Worm (Caenorhabditis elegans) whole organism, L4 larva: ENCODE results near the gene F21C10.3.

Experiments used
- F26F4.8 ChIP-seq: fragments of 200-800 bp; sonication (Bioruptor generic); conservative IDR thresholded peaks from 2 replicates; pipeline ENCODE4 v1.3.6; 2022; ENCODE audit warnings: missing genetic modification characterization, missing compliant biosample characterization
- F37D6.2 ChIP-seq: sonication (generic microtip); optimal IDR thresholded peaks from 2 replicates; lab custom pipeline; 2016; ENCODE audit warnings: mild to moderate bottlenecking, missing genetic modification characterization, missing compliant biosample characterization
- T20F7.1 ChIP-seq: fragments of 200-800 bp; sonication (Bioruptor generic); optimal IDR thresholded peaks from 2 replicates; lab custom pipeline; 2018; ENCODE audit warnings: mild to moderate bottlenecking, missing genetic modification characterization, missing compliant biosample characterization
- Y48G9A.11 ChIP-seq: fragments of 200-800 bp; sonication (Bioruptor generic); IDR thresholded peaks from 2 replicates; pipeline ENCODE4 v1.3.6; 2022; ENCODE audit warnings: missing genetic modification reagents, missing genetic modification characterization, missing compliant biosample characterization
- aha-1 ChIP-seq: fragments of 150-350 bp; peaks from one replicate; lab custom pipeline; 2014; ENCODE audit warnings: missing biosample characterization, missing genetic modification characterization
- ceh-32 ChIP-seq: sonication (generic microtip); optimal IDR thresholded peaks from 2 replicates; lab custom pipeline; 2016; ENCODE audit warnings: mild to moderate bottlenecking, missing genetic modification characterization, missing compliant biosample characterization; ENCODE audit not compliant: poor library complexity
- ceh-62 ChIP-seq: sonication (generic microtip); optimal IDR thresholded peaks from 2 replicates; lab custom pipeline; 2017; ENCODE audit warnings: missing biosample characterization, missing genetic modification characterization
- cey-2 ChIP-seq: sonication (generic microtip); optimal IDR thresholded peaks from 3 replicates; lab custom pipeline; 2017; ENCODE audit warnings: missing genetic modification characterization, mild to moderate bottlenecking, missing compliant biosample characterization, antibody characterized with exemption, borderline replicate concordance; ENCODE audit not compliant: insufficient read depth
- daf-12 ChIP-seq: fragments of 150-350 bp; optimal IDR thresholded peaks from 2 replicates; lab custom pipeline; 2014; ENCODE audit warnings: missing biosample characterization, missing genetic modification reagents, missing genetic modification characterization
- daf-16 ChIP-seq, 3 experiments: sonication (generic microtip); optimal IDR thresholded peaks; 2 replicates each; lab custom pipeline; 2016 to 2017; ENCODE audit warnings: missing genetic modification characterization in 3 of 3, missing genetic modification reagents in 3 of 3, mild to moderate bottlenecking in 2 of 3, missing compliant biosample characterization in 2 of 3, missing biosample characterization in 1 of 3, moderate library complexity in 1 of 3
- daf-19 ChIP-seq: fragments of 200-800 bp; sonication (Bioruptor generic); conservative IDR thresholded peaks from 2 replicates; pipeline ENCODE4 v1.3.6; 2022; ENCODE audit warnings: missing genetic modification characterization, missing compliant biosample characterization
- daf-8 ChIP-seq: fragments of 200-800 bp; sonication (Bioruptor generic); IDR thresholded peaks from 2 replicates; pipeline ENCODE4 v1.3.6; 2022; ENCODE audit warnings: missing genetic modification characterization, missing compliant biosample characterization
- dmd-6 ChIP-seq: fragments of 200-800 bp; sonication (Bioruptor generic); IDR thresholded peaks from 2 replicates; pipeline ENCODE4 v1.3.6; 2022; ENCODE audit warnings: missing genetic modification reagents, missing genetic modification characterization, missing compliant biosample characterization
- dmd-9 ChIP-seq: fragments of 200-800 bp; sonication (Bioruptor generic); IDR thresholded peaks from 2 replicates; pipeline ENCODE4 v1.3.6; 2022; ENCODE audit warnings: missing genetic modification reagents, missing genetic modification characterization, missing compliant biosample characterization
- duxl-1 ChIP-seq: sonication (generic microtip); optimal IDR thresholded peaks from 2 replicates; lab custom pipeline; 2016; ENCODE audit warnings: mild to moderate bottlenecking, missing genetic modification characterization, moderate library complexity, missing compliant biosample characterization; ENCODE audit not compliant: poor library complexity
- egl-27 ChIP-seq: sonication (generic microtip); optimal IDR thresholded peaks from 3 replicates; lab custom pipeline; 2017; ENCODE audit warnings: missing biosample characterization, missing genetic modification reagents, missing genetic modification characterization
- fkh-10 ChIP-seq: fragments of 150-350 bp; optimal IDR thresholded peaks from 2 replicates; lab custom pipeline; 2014; ENCODE audit warnings: missing biosample characterization, missing genetic modification reagents, missing genetic modification characterization
- fos-1 ChIP-seq: fragments of 150-350 bp; optimal IDR thresholded peaks from 2 replicates; lab custom pipeline; 2014; ENCODE audit warnings: missing biosample characterization, missing genetic modification characterization
- hlh-11 ChIP-seq: fragments of 200-800 bp; sonication (Bioruptor generic); optimal IDR thresholded peaks from 2 replicates; lab custom pipeline; 2018; ENCODE audit warnings: mild to moderate bottlenecking, missing genetic modification characterization, missing compliant biosample characterization
- hmg-1.1 ChIP-seq: fragments of 200-800 bp; sonication (Bioruptor generic); IDR thresholded peaks from 2 replicates; pipeline ENCODE4 v1.3.6; 2022; ENCODE audit warnings: missing genetic modification reagents, missing genetic modification characterization, missing compliant biosample characterization
- lim-7 ChIP-seq: fragments of 200-800 bp; sonication (Bioruptor generic); IDR thresholded peaks from 2 replicates; pipeline ENCODE4 v1.3.6; 2022; ENCODE audit warnings: missing genetic modification characterization, missing compliant biosample characterization
- lin-15B ChIP-seq: fragments of 150-350 bp; sonication (generic microtip); optimal IDR thresholded peaks from 3 replicates; lab custom pipeline; 2014; ENCODE audit warnings: missing biosample characterization, missing genetic modification characterization
- lin-29 ChIP-seq: fragments of 200-800 bp; sonication (Bioruptor generic); IDR thresholded peaks from 2 replicates; pipeline ENCODE4 v1.3.6; 2022; ENCODE audit warnings: missing genetic modification reagents, missing genetic modification characterization, missing compliant biosample characterization
- lin-38 ChIP-seq: fragments of 200-800 bp; sonication (Bioruptor generic); IDR thresholded peaks from 2 replicates; pipeline ENCODE4 v1.3.6; 2022; ENCODE audit warnings: missing genetic modification reagents, missing genetic modification characterization, missing compliant biosample characterization
- lir-3 ChIP-seq: sonication (generic microtip); optimal IDR thresholded peaks from 2 replicates; lab custom pipeline; 2016; ENCODE audit warnings: mild to moderate bottlenecking, missing genetic modification characterization, missing compliant biosample characterization
- madf-5 ChIP-seq, 2 experiments: fragments of 200-800 bp; sonication (Bioruptor generic); IDR thresholded peaks; 2 replicates each; pipeline ENCODE4 v1.3.6; 2022; ENCODE audit warnings: missing compliant biosample characterization in 2 of 2, missing genetic modification characterization in 2 of 2
- madf-9 ChIP-seq: fragments of 200-800 bp; sonication (Bioruptor generic); conservative IDR thresholded peaks from 2 replicates; pipeline ENCODE4 v1.3.6; 2022; ENCODE audit warnings: missing genetic modification reagents, missing genetic modification characterization, missing compliant biosample characterization
- mdl-1 ChIP-seq, 2 experiments: fragments of 150-350 bp in 1 of 2; sonication (generic microtip) in 1 of 2; optimal IDR thresholded peaks; 2 replicates each; lab custom pipeline; 2014 to 2017; ENCODE audit warnings: missing biosample characterization in 2 of 2, missing genetic modification characterization in 2 of 2
- mdt-29 ChIP-seq: fragments of 200-800 bp; sonication (Bioruptor generic); IDR thresholded peaks from 2 replicates; pipeline ENCODE4 v1.3.6; 2022; ENCODE audit warnings: missing genetic modification reagents, missing genetic modification characterization, missing compliant biosample characterization
- mep-1 ChIP-seq: fragments of 150-350 bp; sonication (generic microtip); optimal IDR thresholded peaks from 3 replicates; lab custom pipeline; 2014; ENCODE audit warnings: missing biosample characterization, missing genetic modification characterization
- mxl-3 ChIP-seq: fragments of 200-800 bp; sonication (Bioruptor generic); optimal IDR thresholded peaks from 2 replicates; lab custom pipeline; 2018; ENCODE audit warnings: mild to moderate bottlenecking, missing genetic modification characterization, missing compliant biosample characterization
- nhr-102 ChIP-seq: sonication (generic microtip); optimal IDR thresholded peaks from 2 replicates; lab custom pipeline; 2016; ENCODE audit warnings: mild to moderate bottlenecking, missing genetic modification characterization, moderate library complexity, missing compliant biosample characterization
- nhr-237 ChIP-seq: sonication (generic microtip); optimal IDR thresholded peaks from 2 replicates; lab custom pipeline; 2017; ENCODE audit warnings: missing biosample characterization, missing genetic modification characterization
- nhr-41 ChIP-seq: fragments of 200-800 bp; sonication (Bioruptor generic); IDR thresholded peaks from 2 replicates; pipeline ENCODE4 v1.3.6; 2022; ENCODE audit warnings: missing genetic modification reagents, missing genetic modification characterization, missing compliant biosample characterization
- nhr-48 ChIP-seq: sonication (generic microtip); optimal IDR thresholded peaks from 2 replicates; lab custom pipeline; 2016; ENCODE audit warnings: mild to moderate bottlenecking, missing genetic modification characterization, missing compliant biosample characterization
- nhr-6 ChIP-seq: fragments of 150-350 bp; optimal IDR thresholded peaks from 2 replicates; lab custom pipeline; 2014; ENCODE audit warnings: missing biosample characterization, missing genetic modification characterization
- nhr-76 ChIP-seq: fragments of 150-350 bp; optimal IDR thresholded peaks from 2 replicates; lab custom pipeline; 2014; ENCODE audit warnings: missing biosample characterization, missing genetic modification characterization
- pha-4 ChIP-seq, 2 experiments: fragments of 150-350 bp in 1 of 2; fragments of 200-800 bp in 1 of 2; sonication (Bioruptor generic) in 1 of 2; IDR thresholded peaks in 1 of 2; optimal IDR thresholded peaks in 1 of 2; 2 replicates each; pipeline versions ENCODE4 v1.3.6 to Lab custom; 2014 to 2022; ENCODE audit warnings: missing genetic modification characterization in 2 of 2, missing genetic modification reagents in 2 of 2, missing biosample characterization in 1 of 2, missing compliant biosample characterization in 1 of 2
- php-3 ChIP-seq: fragments of 200-800 bp; sonication (Bioruptor generic); IDR thresholded peaks from 2 replicates; pipeline ENCODE4 v1.3.6; 2022; ENCODE audit warnings: missing genetic modification reagents, missing genetic modification characterization, missing compliant biosample characterization
- rbr-2 ChIP-seq: sonication (generic microtip); optimal IDR thresholded peaks from 2 replicates; lab custom pipeline; 2016; ENCODE audit warnings: missing genotype, missing genetic modification characterization, missing compliant biosample characterization
- snpc-1.2 ChIP-seq: fragments of 200-800 bp; sonication (Bioruptor generic); IDR thresholded peaks from 2 replicates; pipeline ENCODE4 v1.3.6; 2022; ENCODE audit warnings: missing genetic modification reagents, missing genetic modification characterization, missing compliant biosample characterization
- snpc-4 ChIP-seq: fragments of 150-350 bp; optimal IDR thresholded peaks from 2 replicates; lab custom pipeline; 2014; ENCODE audit warnings: missing biosample characterization, missing genetic modification characterization
- tra-1 ChIP-seq: fragments of 200-800 bp; sonication (Bioruptor generic); IDR thresholded peaks from 2 replicates; pipeline ENCODE4 v1.3.6; 2022; ENCODE audit warnings: missing genetic modification reagents, missing genetic modification characterization, missing compliant biosample characterization
- unc-130 ChIP-seq: sonication (generic microtip); optimal IDR thresholded peaks from 2 replicates; lab custom pipeline; 2016; ENCODE audit warnings: missing genetic modification reagents, missing genetic modification characterization, missing compliant biosample characterization
- unc-39 ChIP-seq: sonication (generic microtip); optimal IDR thresholded peaks from 2 replicates; lab custom pipeline; 2017; ENCODE audit warnings: missing biosample characterization, missing genetic modification characterization
- vab-7 ChIP-seq: fragments of 200-800 bp; sonication (Bioruptor generic); IDR thresholded peaks from 2 replicates; pipeline ENCODE4 v1.3.6; 2022; ENCODE audit warnings: missing genetic modification reagents, missing genetic modification characterization, missing compliant biosample characterization
- zag-1 ChIP-seq: fragments of 150-350 bp; optimal IDR thresholded peaks from 2 replicates; lab custom pipeline; 2014; ENCODE audit warnings: missing biosample characterization, missing genetic modification characterization
- zip-11 ChIP-seq: fragments of 200-800 bp; sonication (Bioruptor generic); IDR thresholded peaks from 2 replicates; pipeline ENCODE4 v1.3.6; 2022; ENCODE audit warnings: missing genetic modification characterization, missing compliant biosample characterization
- zip-2 ChIP-seq: fragments of 150-350 bp; optimal IDR thresholded peaks from 2 replicates; lab custom pipeline; 2014; ENCODE audit warnings: missing biosample characterization, missing genetic modification characterization
- ztf-11 ChIP-seq: fragments of 150-350 bp; optimal IDR thresholded peaks from 2 replicates; lab custom pipeline; 2014; ENCODE audit warnings: missing biosample characterization, missing genetic modification characterization

Gene F21C10.3

ce11 chrV:9078815-9079525 is 48.9 kb upstream of the F21C10.3 start (continued):
- TF ChIP-seq F37D6.2 (tag; lab: Kevin White, UChicago) = no peak
- TF ChIP-seq nhr-237 = no peak
- TF ChIP-seq ztf-11 = no peak
- TF ChIP-seq Y48G9A.11 (GFP tag; lab: Robert Waterston, UW) = no peak
- TF ChIP-seq vab-7 (GFP tag; lab: Robert Waterston, UW) = no peak
- TF ChIP-seq php-3 (GFP tag; lab: Robert Waterston, UW) = no peak
- TF ChIP-seq cey-2 = no peak
- TF ChIP-seq duxl-1 (tag; lab: Kevin White, UChicago) = no peak
- TF ChIP-seq nhr-6 = no peak
- TF ChIP-seq ceh-32 (tag; lab: Kevin White, UChicago) = no peak
- no peak for TF ChIP-seq lim-7 (GFP tag; lab: Robert Waterston, UW)
- no peak for TF ChIP-seq fos-1 (tag; lab: Kevin White, UChicago)
- TF ChIP-seq hlh-11 = peak; percentile 89
- no peak for TF ChIP-seq F26F4.8 (GFP tag; lab: Robert Waterston, UW)
- no peak for TF ChIP-seq mxl-3 (GFP tag; lab: Kevin White, UChicago)
- TF ChIP-seq dmd-6 (GFP tag; lab: Robert Waterston, UW) = peak; percentile 91
- TF ChIP-seq unc-39 (tag; lab: Kevin White, UChicago) = no peak
- peak; percentile 89 for TF ChIP-seq aha-1 (tag; lab: Kevin White, UChicago)
- no peak for TF ChIP-seq rbr-2 (tag; lab: Kevin White, UChicago)
- TF ChIP-seq daf-12 (tag; lab: Kevin White, UChicago) = no peak
- peak; percentile 75 for TF ChIP-seq nhr-102 (tag; lab: Kevin White, UChicago)
- TF ChIP-seq zip-2 = no peak
- TF ChIP-seq daf-16 (GFP tag; optimal IDR thresholded peaks at IDR 0.05; lab: Kevin White, UChicago) = peak in 1 of 2 experiments; percentile 60
- TF ChIP-seq daf-16 (tag; optimal IDR thresholded peaks at IDR 0.05; lab: Kevin White, UChicago) = peak; percentile 93
- TF ChIP-seq madf-9 (GFP tag; lab: Robert Waterston, UW) = no peak
- 0 out of 2 replicates have a peak, but pooled peaks have one; percentile 24 for TF ChIP-seq mdt-29 (GFP tag; lab: Robert Waterston, UW)
- TF ChIP-seq nhr-48 (tag; lab: Kevin White, UChicago) = peak; percentile 85
- no peak for TF ChIP-seq dmd-9 (GFP tag; lab: Robert Waterston, UW)
- no peak for TF ChIP-seq nhr-76
- no peak for TF ChIP-seq ceh-62 (tag; lab: Kevin White, UChicago)
- TF ChIP-seq nhr-41 (GFP tag; lab: Robert Waterston, UW) = no peak
- no peak for TF ChIP-seq hmg-1.1 (GFP tag; lab: Robert Waterston, UW)
- no peak for TF ChIP-seq madf-5 (GFP tag; IDR thresholded peaks at IDR 0.05; lab: Robert Waterston, UW)
- TF ChIP-seq lin-38 (GFP tag; lab: Robert Waterston, UW) = no peak
- no peak for TF ChIP-seq daf-8 (GFP tag; lab: Robert Waterston, UW)
- TF ChIP-seq tra-1 (GFP tag; lab: Robert Waterston, UW) = peak; percentile 44; the same call in 1 of the 2 replicates
- no peak for TF ChIP-seq fkh-10 (GFP tag; lab: Kevin White, UChicago)
- no peak for TF ChIP-seq lin-15B (tag; lab: Kevin White, UChicago)
- no peak for TF ChIP-seq unc-130 (GFP tag; lab: Kevin White, UChicago)
- peak in 1 of 2 experiments; percentile 55 for TF ChIP-seq mdl-1 (tag; optimal IDR thresholded peaks at IDR 0.05; lab: Kevin White, UChicago)
- TF ChIP-seq egl-27 (tag; lab: Kevin White, UChicago) = no peak
- TF ChIP-seq lin-29 (GFP tag; lab: Robert Waterston, UW) = no peak
- TF ChIP-seq mep-1 (tag; lab: Kevin White, UChicago) = no peak
- TF ChIP-seq T20F7.1 (GFP tag; lab: Kevin White, UChicago) = no peak
- no peak for TF ChIP-seq zip-11 (GFP tag; lab: Robert Waterston, UW)
- TF ChIP-seq pha-4 (GFP tag; IDR thresholded peaks at IDR 0.05; lab: Robert Waterston, UW) = no peak
- no peak for TF ChIP-seq pha-4 (tag; optimal IDR thresholded peaks at IDR 0.05; lab: Kevin White, UChicago)
- TF ChIP-seq snpc-1.2 (GFP tag; lab: Robert Waterston, UW) = no peak
- TF ChIP-seq daf-19 (GFP tag; lab: Robert Waterston, UW) = no peak
- no peak for TF ChIP-seq lir-3 (tag; lab: Kevin White, UChicago)
- no peak for TF ChIP-seq zag-1 (tag; lab: Kevin White, UChicago)
- TF ChIP-seq snpc-4 = no peak
